Worm (Caenorhabditis elegans) whole organism, L3 larva: ENCODE results near the gene gly-6.

Source experiments
- ama-1 ChIP-seq: fragments of 150-350 bp; optimal IDR thresholded peaks from 2 replicates; lab custom pipeline; 2018
- egl-27 ChIP-seq: sonication (generic microtip); optimal IDR thresholded peaks from 4 replicates; lab custom pipeline; 2017; ENCODE audit warnings: missing biosample characterization, missing genetic modification reagents, missing genetic modification characterization
- elt-1 ChIP-seq: fragments of 150-350 bp; optimal IDR thresholded peaks from 2 replicates; lab custom pipeline; 2014; ENCODE audit warnings: missing biosample characterization, missing genetic modification characterization
- fkh-10 ChIP-seq: sonication (generic microtip); optimal IDR thresholded peaks from 2 replicates; lab custom pipeline; 2017; ENCODE audit warnings: missing biosample characterization, missing genetic modification reagents, missing genetic modification characterization
- mml-1 ChIP-seq: fragments of 150-350 bp; sonication (generic microtip); optimal IDR thresholded peaks from 3 replicates; lab custom pipeline; 2014; ENCODE audit warnings: missing biosample characterization, missing genetic modification characterization
- nhr-12 ChIP-seq: fragments of 150-350 bp; optimal IDR thresholded peaks from 2 replicates; lab custom pipeline; 2014; ENCODE audit warnings: missing biosample characterization, missing genetic modification characterization
- nhr-28 ChIP-seq: fragments of 150-350 bp; optimal IDR thresholded peaks from 2 replicates; lab custom pipeline; 2014; ENCODE audit warnings: missing biosample characterization, missing genetic modification characterization
- nhr-77 ChIP-seq: fragments of 150-350 bp; optimal IDR thresholded peaks from 2 replicates; lab custom pipeline; 2014; ENCODE audit warnings: missing biosample characterization, missing genetic modification characterization
- pqm-1 ChIP-seq: fragments of 150-350 bp; optimal IDR thresholded peaks from 2 replicates; lab custom pipeline; 2017; ENCODE audit warnings: missing biosample characterization, missing genetic modification characterization, inconsistent platforms
- snpc-4 ChIP-seq: fragments of 150-350 bp; optimal IDR thresholded peaks from 2 replicates; lab custom pipeline; 2014; ENCODE audit warnings: missing biosample characterization, missing genetic modification characterization
- unc-62 ChIP-seq: fragments of 150-350 bp; sonication (generic microtip); optimal IDR thresholded peaks from 4 replicates; lab custom pipeline; 2014; ENCODE audit warnings: missing biosample characterization, missing genetic modification reagents, missing genetic modification characterization
- ztf-11 ChIP-seq: fragments of 150-350 bp; optimal IDR thresholded peaks from 2 replicates; lab custom pipeline; 2014; ENCODE audit warnings: missing biosample characterization, missing genetic modification characterization
- ztf-4 ChIP-seq: fragments of 150-350 bp; optimal IDR thresholded peaks from 2 replicates; lab custom pipeline; 2014; ENCODE audit warnings: missing biosample characterization, missing genetic modification characterization

DNA sequence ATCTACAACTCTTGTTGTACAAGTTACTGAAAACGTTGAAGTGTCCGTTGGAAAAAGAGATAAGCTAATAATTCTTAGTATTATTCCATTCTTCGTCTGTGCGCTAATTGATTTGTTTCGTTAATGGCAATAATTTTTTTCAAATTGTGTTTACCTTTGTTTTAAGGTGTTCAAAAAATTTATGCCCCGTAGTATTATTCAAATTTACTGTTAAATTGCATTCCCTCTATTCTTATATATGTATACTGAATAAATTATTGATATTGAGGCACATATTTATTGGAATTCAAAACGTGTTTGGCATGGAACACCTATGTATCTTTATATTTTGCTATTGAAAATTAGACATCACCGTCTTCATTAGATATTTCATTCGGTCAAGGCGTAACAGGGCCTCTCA is 43.8 kb upstream of the gly-6 start, which contains the start of gene pals-26:
- TF ChIP-seq snpc-4 (tag; lab: Kevin White, UChicago) (no peak), mml-1 (tag; lab: Kevin White, UChicago) (no peak), unc-62 (GFP tag; lab: Kevin White, UChicago) (no peak), ztf-4 (tag; lab: Kevin White, UChicago) (no peak), ama-1 (lab: Kevin White, UChicago) (no peak), ztf-11 (tag; lab: Kevin White, UChicago) (no peak), fkh-10 (GFP tag; lab: Kevin White, UChicago) (no peak), nhr-77 (tag; lab: Kevin White, UChicago) (no peak), egl-27 (tag; lab: Kevin White, UChicago) (no peak), nhr-28 (no peak), pqm-1 (tag; lab: Kevin White, UChicago) (no peak), elt-1 (no peak), nhr-12 (tag; lab: Kevin White, UChicago) (no peak)
